Fruit fly (Drosophila melanogaster) Kc167 (cell line): Measurements from ENCODE around the gene awd.

Source experiments
- Myc ChIP-seq: fragments of >200 bp; optimal IDR thresholded peaks from 2 replicates; lab custom pipeline; 2017; ENCODE audit warnings: missing external identifiers
- Sin3A ChIP-seq: fragments of >200 bp; optimal IDR thresholded peaks from 2 replicates; lab custom pipeline; 2018; ENCODE audit warnings: missing external identifiers
- h ChIP-seq: fragments of >200 bp; optimal IDR thresholded peaks from 3 replicates; lab custom pipeline; 2018; ENCODE audit warnings: missing external identifiers
- insv ChIP-seq: fragments of >200 bp; optimal IDR thresholded peaks from 3 replicates; lab custom pipeline; 2018; ENCODE audit warnings: missing external identifiers
- psq ChIP-seq: fragments of >200 bp; optimal IDR thresholded peaks from 2 replicates; lab custom pipeline; 2017; ENCODE audit warnings: missing external identifiers
- ttk ChIP-seq: sonication (Bioruptor generic); optimal IDR thresholded peaks from 2 replicates; lab custom pipeline; 2017; ENCODE audit warnings: missing external identifiers

DNA sequence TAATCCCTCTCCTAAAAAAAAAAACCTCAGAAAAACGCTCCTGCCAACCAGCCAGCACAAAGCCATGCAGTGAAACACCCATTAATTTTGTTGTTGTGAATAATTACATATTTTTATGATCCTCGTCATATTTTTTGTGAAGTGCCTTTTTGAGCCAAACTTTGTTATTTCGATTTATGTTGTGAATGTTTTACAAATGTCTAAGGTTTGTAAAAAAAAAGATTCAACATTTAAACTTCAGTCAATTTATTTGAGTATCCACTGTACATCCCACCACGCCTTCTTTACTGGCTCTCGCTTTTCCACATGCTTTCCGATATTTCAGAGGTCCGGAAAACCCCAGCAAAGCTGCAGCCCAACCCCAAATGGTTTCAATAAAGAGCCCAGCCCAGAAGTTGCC lies 21.7 kb downstream of the awd start:
- TF ChIP-seq Sin3A (lab: Kevin White, UChicago), result no peak
- TF ChIP-seq ttk (lab: Kevin White, UChicago), result no peak
- TF ChIP-seq Myc, result no peak
- no peak for TF ChIP-seq insv
- no peak for TF ChIP-seq h (lab: Kevin White, UChicago)
- TF ChIP-seq psq, result no peak
